Fruit fly (Drosophila melanogaster) whole organism, embryonic: Measurements from ENCODE around the gene CG46304.
A peak's percentile ranks its signal among the peaks of the same experiment; 100 is the strongest.

Source experiments
- CG10147 ChIP-seq: fragments of 200-800 bp; sonication (Bioruptor generic); optimal IDR thresholded peaks from 2 replicates; lab custom pipeline; 2019; ENCODE audit warnings: missing biosample characterization, mild to moderate bottlenecking, missing genetic modification characterization, moderate library complexity
- CG10274 ChIP-seq: fragments of 200-800 bp; sonication (Bioruptor generic); optimal IDR thresholded peaks from 3 replicates; lab custom pipeline; 2017; ENCODE audit warnings: missing biosample characterization, mild to moderate bottlenecking, missing genetic modification characterization
- CG10462 ChIP-seq: fragments of 200-800 bp; sonication (Bioruptor generic); optimal IDR thresholded peaks from 2 replicates; lab custom pipeline; 2016; ENCODE audit warnings: missing biosample characterization, missing genetic modification characterization
- CG12104 ChIP-seq: fragments of 200-800 bp; sonication (Bioruptor generic); optimal IDR thresholded peaks from 3 replicates; lab custom pipeline; 2016; ENCODE audit warnings: missing biosample characterization, missing genetic modification characterization
- CG12659 ChIP-seq: fragments of 200-800 bp; sonication (Bioruptor generic); optimal IDR thresholded peaks from 3 replicates; lab custom pipeline; 2017; ENCODE audit warnings: mild to moderate bottlenecking, missing biosample characterization, missing genetic modification reagents, missing genetic modification characterization
- CG12769 ChIP-seq: fragments of 200-800 bp; sonication (Bioruptor generic); optimal IDR thresholded peaks from 2 replicates; lab custom pipeline; 2019; ENCODE audit warnings: missing biosample characterization, mild to moderate bottlenecking, missing genetic modification characterization, moderate library complexity
- CG12942 ChIP-seq: fragments of 200-800 bp; sonication (Bioruptor generic); optimal IDR thresholded peaks from 3 replicates; lab custom pipeline; 2016; ENCODE audit warnings: missing biosample characterization, missing genetic modification characterization
- CG14050 ChIP-seq: fragments of 200-800 bp; sonication (Bioruptor generic); IDR thresholded peaks from 3 replicates; pipeline ENCODE4 v1.3.6; 2022; ENCODE audit warnings: missing biosample characterization, missing genetic modification characterization
- CG15514 ChIP-seq: fragments of 200-800 bp; sonication (Bioruptor generic); optimal IDR thresholded peaks from 3 replicates; lab custom pipeline; 2017; ENCODE audit warnings: missing biosample characterization, missing genetic modification characterization, mild to moderate bottlenecking, moderate library complexity, missing genetic modification reagents
- CG15601 ChIP-seq: fragments of 200-800 bp; sonication (Bioruptor generic); optimal IDR thresholded peaks from 3 replicates; lab custom pipeline; 2019; ENCODE audit warnings: missing biosample characterization, mild to moderate bottlenecking, missing genetic modification characterization, moderate library complexity
- CG17359 ChIP-seq: fragments of 200-800 bp; sonication (Bioruptor generic); optimal IDR thresholded peaks from 3 replicates; lab custom pipeline; 2018; ENCODE audit warnings: missing biosample characterization, mild to moderate bottlenecking, missing genetic modification characterization, moderate library complexity
- CG1792 ChIP-seq: fragments of 200-800 bp; sonication (Bioruptor generic); optimal IDR thresholded peaks from 2 replicates; lab custom pipeline; 2016; ENCODE audit warnings: missing biosample characterization, missing genetic modification characterization
- CG2678 ChIP-seq: fragments of 200-800 bp; sonication (Bioruptor generic); optimal IDR thresholded peaks from 3 replicates; lab custom pipeline; 2019; ENCODE audit warnings: missing biosample characterization, mild to moderate bottlenecking, missing genetic modification characterization, moderate library complexity
- CG32532 ChIP-seq: fragments of 200-800 bp; sonication (Bioruptor generic); IDR thresholded peaks from 2 replicates; pipeline ENCODE4 v1.3.6; 2022; ENCODE audit warnings: missing biosample characterization, missing genetic modification characterization
- CG33557 ChIP-seq: fragments of 200-800 bp; sonication (Bioruptor generic); optimal IDR thresholded peaks from 2 replicates; lab custom pipeline; 2019; ENCODE audit warnings: missing biosample characterization, mild to moderate bottlenecking, missing genetic modification characterization, moderate library complexity
- CG4424 ChIP-seq: fragments of 200-800 bp; sonication (Bioruptor generic); optimal IDR thresholded peaks from 3 replicates; lab custom pipeline; 2016; ENCODE audit warnings: missing biosample characterization, missing genetic modification characterization
- CG4820 ChIP-seq: fragments of 200-800 bp; sonication (Bioruptor generic); optimal IDR thresholded peaks from 3 replicates; lab custom pipeline; 2016; ENCODE audit warnings: missing biosample characterization, missing genetic modification characterization
- CG6254 ChIP-seq: fragments of 200-800 bp; sonication (Bioruptor generic); optimal IDR thresholded peaks from 3 replicates; lab custom pipeline; 2017; ENCODE audit warnings: mild to moderate bottlenecking, missing biosample characterization, missing genetic modification reagents, missing genetic modification characterization
- CG7271 ChIP-seq: fragments of 200-800 bp; sonication (Bioruptor generic); optimal IDR thresholded peaks from 2 replicates; lab custom pipeline; 2018; ENCODE audit warnings: missing biosample characterization, mild to moderate bottlenecking, missing genetic modification characterization, moderate library complexity
- CG8765 ChIP-seq: fragments of 200-800 bp; sonication (Bioruptor generic); IDR thresholded peaks from 2 replicates; pipeline ENCODE4 v1.3.6; 2022; ENCODE audit warnings: missing biosample characterization, missing genetic modification characterization
- CG8924 ChIP-seq: fragments of 200-800 bp; optimal IDR thresholded peaks from 3 replicates; lab custom pipeline; 2019; ENCODE audit warnings: missing biosample characterization, mild to moderate bottlenecking, missing genetic modification characterization, moderate library complexity
- CG9797 ChIP-seq: fragments of 200-800 bp; sonication (Bioruptor generic); optimal IDR thresholded peaks from 3 replicates; lab custom pipeline; 2018; ENCODE audit warnings: missing biosample characterization, mild to moderate bottlenecking, missing genetic modification characterization
- CrebB ChIP-seq: fragments of 200-800 bp; sonication (Bioruptor generic); optimal IDR thresholded peaks from 3 replicates; lab custom pipeline; 2018; ENCODE audit warnings: missing biosample characterization, mild to moderate bottlenecking, missing genetic modification characterization
- Drgx ChIP-seq: fragments of 200-800 bp; sonication (Bioruptor generic); IDR thresholded peaks from 2 replicates; pipeline ENCODE4 v1.3.6; 2022; ENCODE audit warnings: missing biosample characterization, missing genetic modification characterization
- Fer1 ChIP-seq: fragments of 200-800 bp; sonication (Bioruptor generic); optimal IDR thresholded peaks from 2 replicates; lab custom pipeline; 2017; ENCODE audit warnings: missing biosample characterization, mild to moderate bottlenecking, missing genetic modification characterization
- H15 ChIP-seq: fragments of 200-800 bp; sonication (Bioruptor generic); IDR thresholded peaks from 3 replicates; pipeline ENCODE4 v1.3.6; 2022; ENCODE audit warnings: missing biosample characterization, missing genetic modification characterization
- Hand ChIP-seq: fragments of 200-800 bp; sonication (Bioruptor generic); optimal IDR thresholded peaks from 2 replicates; lab custom pipeline; 2017; ENCODE audit warnings: mild to moderate bottlenecking, missing biosample characterization, missing genetic modification reagents, missing genetic modification characterization
- Hr39 ChIP-seq: fragments of >200 bp; optimal IDR thresholded peaks from 2 replicates; lab custom pipeline; 2017
- MBD-R2 ChIP-seq: fragments of 200-800 bp; sonication (Bioruptor generic); IDR thresholded peaks from 2 replicates; pipeline ENCODE4 v1.3.6; 2022; ENCODE audit warnings: missing biosample characterization, missing genetic modification characterization
- MESR4 ChIP-seq: fragments of 200-800 bp; sonication (Bioruptor generic); optimal IDR thresholded peaks from 2 replicates; lab custom pipeline; 2018; ENCODE audit warnings: missing biosample characterization, mild to moderate bottlenecking, missing genetic modification characterization, moderate library complexity
- Myb ChIP-seq: fragments of 200-800 bp; sonication (Bioruptor generic); optimal IDR thresholded peaks from 2 replicates; lab custom pipeline; 2016; ENCODE audit warnings: missing biosample characterization, missing genetic modification characterization
- Neu2 ChIP-seq: fragments of 200-800 bp; sonication (Bioruptor generic); optimal IDR thresholded peaks from 3 replicates; lab custom pipeline; 2016; ENCODE audit warnings: missing biosample characterization, missing genetic modification characterization, borderline replicate concordance
- Oli ChIP-seq: fragments of 200-800 bp; sonication (Bioruptor generic); optimal IDR thresholded peaks from 2 replicates; lab custom pipeline; 2018; ENCODE audit warnings: missing biosample characterization, mild to moderate bottlenecking, missing genetic modification characterization, moderate library complexity
- Tbp ChIP-seq: fragments of >200 bp; optimal IDR thresholded peaks from 2 replicates; lab custom pipeline; 2018; ENCODE audit warnings: missing biosample characterization, missing genetic modification characterization
- ara ChIP-seq: fragments of 200-800 bp; sonication (Bioruptor generic); IDR thresholded peaks from 2 replicates; pipeline ENCODE4 v1.3.6; 2022; ENCODE audit warnings: missing biosample characterization, missing genetic modification characterization
- cg ChIP-seq: fragments of 200-800 bp; sonication (Bioruptor generic); optimal IDR thresholded peaks from 3 replicates; lab custom pipeline; 2019; ENCODE audit warnings: missing biosample characterization, mild to moderate bottlenecking, missing genetic modification characterization, moderate library complexity
- chm ChIP-seq: fragments of 200-800 bp; sonication (Bioruptor generic); IDR thresholded peaks from 2 replicates; pipeline ENCODE4 v1.3.6; 2022; ENCODE audit warnings: missing biosample characterization, missing genetic modification characterization
- dimm ChIP-seq: fragments of 200-800 bp; sonication (Bioruptor generic); IDR thresholded peaks from 2 replicates; pipeline ENCODE4 v1.3.6; 2022; ENCODE audit warnings: missing biosample characterization, missing genetic modification characterization
- ems ChIP-seq: fragments of 200-800 bp; sonication (Bioruptor generic); optimal IDR thresholded peaks from 3 replicates; lab custom pipeline; 2016; ENCODE audit warnings: missing biosample characterization, missing genetic modification characterization
- gce ChIP-seq: fragments of 200-800 bp; sonication (Bioruptor generic); IDR thresholded peaks from 3 replicates; pipeline ENCODE4 v1.3.6; 2022; ENCODE audit warnings: missing biosample characterization, missing genetic modification characterization
- gem ChIP-seq: fragments of 200-800 bp; sonication (Bioruptor generic); optimal IDR thresholded peaks from 2 replicates; lab custom pipeline; 2019; ENCODE audit warnings: missing biosample characterization, mild to moderate bottlenecking, missing genetic modification characterization, moderate library complexity
- hb ChIP-seq: fragments of 200-800 bp; sonication (Bioruptor generic); IDR thresholded peaks from 3 replicates; pipeline ENCODE4 v1.3.6; 2022; ENCODE audit warnings: missing biosample characterization, missing genetic modification characterization; ENCODE audit not compliant: partially characterized antibody
- kah ChIP-seq: fragments of 200-800 bp; sonication (Bioruptor generic); optimal IDR thresholded peaks from 2 replicates; lab custom pipeline; 2018; ENCODE audit warnings: missing biosample characterization, mild to moderate bottlenecking, missing genetic modification characterization
- kay ChIP-seq: fragments of 200-800 bp; sonication (Bioruptor generic); optimal IDR thresholded peaks from 2 replicates; lab custom pipeline; 2016; ENCODE audit warnings: missing biosample characterization, missing genetic modification characterization
- knrl ChIP-seq: fragments of 200-800 bp; sonication (Bioruptor generic); IDR thresholded peaks from 3 replicates; pipeline ENCODE4 v1.3.6; 2022; ENCODE audit warnings: missing biosample characterization, missing genetic modification characterization; ENCODE audit not compliant: partially characterized antibody
- nerfin-2 ChIP-seq: fragments of 200-800 bp; sonication (Bioruptor generic); IDR thresholded peaks from 2 replicates; pipeline ENCODE4 v1.3.6; 2022; ENCODE audit warnings: missing biosample characterization, missing genetic modification characterization; ENCODE audit not compliant: partially characterized antibody
- nom ChIP-seq: fragments of 200-800 bp; sonication (Bioruptor generic); optimal IDR thresholded peaks from 2 replicates; lab custom pipeline; 2017; ENCODE audit warnings: missing biosample characterization, missing genetic modification characterization, mild to moderate bottlenecking, moderate library complexity, missing genetic modification reagents
- repo ChIP-seq: fragments of 200-800 bp; sonication (Bioruptor generic); optimal IDR thresholded peaks from 2 replicates; lab custom pipeline; 2016; ENCODE audit warnings: missing biosample characterization, missing genetic modification characterization
- ssp ChIP-seq: fragments of 200-800 bp; sonication (Bioruptor generic); IDR thresholded peaks from 2 replicates; pipeline ENCODE4 v1.3.6; 2022; ENCODE audit warnings: missing biosample characterization, missing genetic modification characterization
- stc ChIP-seq: fragments of 200-800 bp; sonication (Bioruptor generic); IDR thresholded peaks from 2 replicates; pipeline ENCODE4 v1.3.6; 2022; ENCODE audit warnings: missing biosample characterization, missing genetic modification characterization

Gene CG46304

DNA sequence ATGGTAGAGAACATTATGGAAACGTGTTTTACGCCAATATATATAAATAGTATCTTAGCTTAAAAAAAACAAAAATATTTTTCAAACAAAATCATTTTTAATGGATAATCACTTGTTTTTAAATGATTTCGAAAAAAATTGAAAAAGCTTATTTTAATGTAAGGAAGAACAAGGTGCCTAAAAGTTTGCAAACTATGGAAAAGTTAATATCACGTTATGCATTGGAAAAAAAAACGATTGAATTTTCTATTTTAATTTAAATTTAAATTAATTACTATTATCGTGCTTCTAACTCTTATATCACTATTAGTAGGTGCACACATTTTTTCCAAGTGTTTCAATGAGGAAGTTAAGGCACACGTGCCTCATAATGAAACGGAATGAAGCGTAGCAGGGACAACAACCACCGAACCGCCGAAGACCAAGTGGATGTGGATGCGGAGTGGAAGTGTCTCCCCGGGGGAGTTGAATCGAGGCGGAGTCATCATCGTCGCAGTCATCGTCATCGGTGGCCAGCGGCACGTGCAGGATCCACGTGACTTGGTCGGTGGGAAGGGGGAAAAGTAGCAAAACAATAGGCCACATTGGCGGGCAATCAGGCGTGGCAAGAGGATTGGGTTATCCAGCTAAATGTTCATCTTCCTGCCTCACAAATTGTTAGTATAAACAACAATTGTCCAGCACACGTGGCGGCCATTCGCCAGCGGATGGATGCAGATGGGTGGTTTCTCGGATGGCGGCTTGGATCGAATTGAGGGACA, 49.1 kb upstream of the CG46304 start (continued):
- TF ChIP-seq cg (GFP tag; lab: Kevin White, UChicago) (no peak), knrl (GFP tag; lab: Robert Waterston, UW) (no peak), Myb (GFP tag; lab: Kevin White, UChicago) (no peak), CG12104 (GFP tag; lab: Kevin White, UChicago) (no peak), Hr39 (lab: Kevin White, UChicago) (no peak), CrebB (no peak), hb (GFP tag; lab: Robert Waterston, UW) (no peak), CG32532 (no peak), repo (no peak), CG10147 (GFP tag; lab: Kevin White, UChicago) (no peak), CG4820 (GFP tag; lab: Kevin White, UChicago) (no peak), CG10462 (GFP tag; lab: Kevin White, UChicago) (no peak), CG6254 (no peak), CG12659 (GFP tag; lab: Kevin White, UChicago) (no peak), CG12769 (no peak), CG8765 (GFP tag; lab: Robert Waterston, UW) (no peak), ara (GFP tag; lab: Robert Waterston, UW) (no peak), dimm (GFP tag; lab: Robert Waterston, UW) (no peak), Fer1 (GFP tag; lab: Kevin White, UChicago) (no peak), Neu2 (GFP tag; lab: Kevin White, UChicago) (no peak), Tbp (GFP tag; lab: Kevin White, UChicago) (no peak), CG1792 (GFP tag; lab: Kevin White, UChicago) (no peak), CG15514 (GFP tag; lab: Kevin White, UChicago) (no peak), Drgx (GFP tag; lab: Robert Waterston, UW) (no peak), nom (no peak), CG4424 (peak; percentile 30), CG2678 (peak; percentile 40), CG33557 (GFP tag; lab: Kevin White, UChicago) (no peak), gce (no peak), CG15601 (tag; lab: Kevin White, UChicago) (peak; percentile 21), CG10274 (GFP tag; lab: Kevin White, UChicago) (no peak), CG7271 (no peak), MESR4 (no peak), kah (GFP tag; lab: Kevin White, UChicago) (no peak), CG8924 (tag; lab: Kevin White, UChicago) (no peak), MBD-R2 (GFP tag; lab: Robert Waterston, UW) (no peak), nerfin-2 (GFP tag; lab: Robert Waterston, UW) (no peak), CG9797 (GFP tag; lab: Kevin White, UChicago) (no peak), CG14050 (GFP tag; lab: Robert Waterston, UW) (no peak), CG17359 (peak; percentile 2), H15 (GFP tag; lab: Robert Waterston, UW) (no peak), gem (tag; lab: Kevin White, UChicago) (peak; percentile 62), chm (GFP tag; lab: Robert Waterston, UW) (no peak), ems (GFP tag; lab: Kevin White, UChicago) (no peak), kay (GFP tag; lab: Kevin White, UChicago) (no peak), CG12942 (GFP tag; lab: Kevin White, UChicago) (no peak), stc (GFP tag; lab: Robert Waterston, UW) (no peak), Hand (GFP tag; lab: Kevin White, UChicago) (no peak), ssp (GFP tag; lab: Robert Waterston, UW) (no peak), Oli (tag; lab: Kevin White, UChicago) (peak; percentile 7)
